Worm (Caenorhabditis elegans): Measurements from ENCODE around the gene acs-3.

- TF ChIP-seq flt-1 (GFP tag; IDR thresholded peaks at IDR 0.05) (no peak), ztf-23 (GFP tag; IDR thresholded peaks at IDR 0.05) (no peak), med-1 (GFP tag; optimal IDR thresholded peaks at IDR 0.05; ENCODE audit: insufficient read depth) (no peak), T22C8.4 (GFP tag; IDR thresholded peaks at IDR 0.05) (no peak), tab-1 (GFP tag; IDR thresholded peaks at IDR 0.05) (no peak), ref-1 (GFP tag; conservative IDR thresholded peaks at IDR 0.05) (no peak), cog-1 (tag; optimal IDR thresholded peaks at IDR 0.05) (no peak), klf-2 (GFP tag; conservative IDR thresholded peaks at IDR 0.05) (no peak)
These were observed 47.1 kb downstream of the acs-3 start, which contains the start of gene F59A7.2 for ce11 chrV:2016428-2016827.

Data from whole organism, midembryonic.